Worm (Caenorhabditis elegans) whole organism, L4 larva: ENCODE measurements around the gene ceh-1.

Source experiments
- F44E2.7 ChIP-seq: fragments of 200-800 bp; sonication (Bioruptor generic); IDR thresholded peaks from 2 replicates; pipeline ENCODE4 v2.1.2; 2022; ENCODE audit warnings: missing genetic modification characterization, missing compliant biosample characterization
- R02D3.7 ChIP-seq: fragments of 150-350 bp; sonication (generic microtip); optimal IDR thresholded peaks from 3 replicates; lab custom pipeline; 2014; ENCODE audit warnings: missing biosample characterization, missing genetic modification characterization
- T20F7.1 ChIP-seq: fragments of 200-800 bp; sonication (Bioruptor generic); optimal IDR thresholded peaks from 2 replicates; lab custom pipeline; 2018; ENCODE audit warnings: mild to moderate bottlenecking, missing genetic modification characterization, missing compliant biosample characterization
- T26A8.4 ChIP-seq: fragments of 200-800 bp; sonication (Bioruptor generic); IDR thresholded peaks from 2 replicates; pipeline ENCODE4 v1.3.6; 2022; ENCODE audit warnings: missing genetic modification characterization, missing compliant biosample characterization
- ZK337.2 ChIP-seq: fragments of 200-800 bp; sonication (Bioruptor generic); IDR thresholded peaks from 2 replicates; pipeline ENCODE4 v1.3.6; 2022; ENCODE audit warnings: missing genetic modification reagents, missing genetic modification characterization, missing compliant biosample characterization
- ZK546.5 ChIP-seq, 2 experiments: sonication (generic microtip); optimal IDR thresholded peaks; 2 replicates each; lab custom pipeline; 2017; ENCODE audit warnings: missing biosample characterization in 2 of 2, missing genetic modification characterization in 2 of 2
- aha-1 ChIP-seq: fragments of 150-350 bp; peaks from one replicate; lab custom pipeline; 2014; ENCODE audit warnings: missing biosample characterization, missing genetic modification characterization
- attf-4 ChIP-seq: sonication (generic microtip); optimal IDR thresholded peaks from 3 replicates; lab custom pipeline; 2017; ENCODE audit warnings: missing biosample characterization, missing genetic modification characterization
- ceh-28 ChIP-seq: fragments of 150-350 bp; optimal IDR thresholded peaks from 2 replicates; lab custom pipeline; 2014; ENCODE audit warnings: missing biosample characterization, missing genetic modification reagents, missing genetic modification characterization
- ceh-62 ChIP-seq: sonication (generic microtip); optimal IDR thresholded peaks from 2 replicates; lab custom pipeline; 2017; ENCODE audit warnings: missing biosample characterization, missing genetic modification characterization
- ceh-82 ChIP-seq: sonication (generic microtip); optimal IDR thresholded peaks from 2 replicates; lab custom pipeline; 2017; ENCODE audit warnings: missing biosample characterization, missing genetic modification characterization
- daf-16 ChIP-seq, 3 experiments: sonication (generic microtip); optimal IDR thresholded peaks; 2 replicates each; lab custom pipeline; 2016 to 2017; ENCODE audit warnings: missing genetic modification characterization in 3 of 3, missing genetic modification reagents in 3 of 3, mild to moderate bottlenecking in 2 of 3, missing compliant biosample characterization in 2 of 3, missing biosample characterization in 1 of 3, moderate library complexity in 1 of 3
- daf-19 ChIP-seq: fragments of 200-800 bp; sonication (Bioruptor generic); conservative IDR thresholded peaks from 2 replicates; pipeline ENCODE4 v1.3.6; 2022; ENCODE audit warnings: missing genetic modification characterization, missing compliant biosample characterization
- dmd-6 ChIP-seq: fragments of 200-800 bp; sonication (Bioruptor generic); IDR thresholded peaks from 2 replicates; pipeline ENCODE4 v1.3.6; 2022; ENCODE audit warnings: missing genetic modification reagents, missing genetic modification characterization, missing compliant biosample characterization
- dmd-8 ChIP-seq: fragments of 200-800 bp; sonication (Bioruptor generic); IDR thresholded peaks from 2 replicates; pipeline ENCODE4 v1.3.6; 2022; ENCODE audit warnings: missing genetic modification characterization, missing compliant biosample characterization
- dve-1 ChIP-seq: sonication (generic microtip); optimal IDR thresholded peaks from 2 replicates; lab custom pipeline; 2017; ENCODE audit warnings: antibody characterized with exemption, mild to moderate bottlenecking, missing genetic modification characterization, missing compliant biosample characterization; ENCODE audit not compliant: insufficient read depth
- hif-1 ChIP-seq, 2 experiments: sonication (generic microtip); optimal IDR thresholded peaks; 2 replicates each; lab custom pipeline; 2016 to 2017; ENCODE audit warnings: missing compliant biosample characterization in 2 of 2, missing genetic modification characterization in 2 of 2, missing genetic modification reagents in 2 of 2, missing genotype in 2 of 2, mild to moderate bottlenecking in 1 of 2
- hlh-11 ChIP-seq: fragments of 200-800 bp; sonication (Bioruptor generic); optimal IDR thresholded peaks from 2 replicates; lab custom pipeline; 2018; ENCODE audit warnings: mild to moderate bottlenecking, missing genetic modification characterization, missing compliant biosample characterization
- hlh-30 ChIP-seq: sonication (generic microtip); optimal IDR thresholded peaks from 2 replicates; lab custom pipeline; 2017; ENCODE audit warnings: antibody characterized with exemption, mild to moderate bottlenecking, missing genetic modification characterization, missing compliant biosample characterization; ENCODE audit not compliant: insufficient read depth
- hmg-1.1 ChIP-seq: fragments of 200-800 bp; sonication (Bioruptor generic); IDR thresholded peaks from 2 replicates; pipeline ENCODE4 v1.3.6; 2022; ENCODE audit warnings: missing genetic modification reagents, missing genetic modification characterization, missing compliant biosample characterization
- jun-1 ChIP-seq: fragments of 150-350 bp; optimal IDR thresholded peaks from 2 replicates; lab custom pipeline; 2014; ENCODE audit warnings: missing biosample characterization, missing genetic modification reagents, missing genetic modification characterization
- lin-13 ChIP-seq: fragments of 150-350 bp; optimal IDR thresholded peaks from 2 replicates; lab custom pipeline; 2014; ENCODE audit warnings: missing biosample characterization, missing genetic modification reagents, missing genetic modification characterization
- lin-38 ChIP-seq: fragments of 200-800 bp; sonication (Bioruptor generic); IDR thresholded peaks from 2 replicates; pipeline ENCODE4 v1.3.6; 2022; ENCODE audit warnings: missing genetic modification reagents, missing genetic modification characterization, missing compliant biosample characterization
- madf-9 ChIP-seq: fragments of 200-800 bp; sonication (Bioruptor generic); conservative IDR thresholded peaks from 2 replicates; pipeline ENCODE4 v1.3.6; 2022; ENCODE audit warnings: missing genetic modification reagents, missing genetic modification characterization, missing compliant biosample characterization
- mep-1 ChIP-seq: fragments of 150-350 bp; sonication (generic microtip); optimal IDR thresholded peaks from 3 replicates; lab custom pipeline; 2014; ENCODE audit warnings: missing biosample characterization, missing genetic modification characterization
- mxl-3 ChIP-seq: fragments of 200-800 bp; sonication (Bioruptor generic); optimal IDR thresholded peaks from 2 replicates; lab custom pipeline; 2018; ENCODE audit warnings: mild to moderate bottlenecking, missing genetic modification characterization, missing compliant biosample characterization
- nhr-10 ChIP-seq: fragments of 150-350 bp; optimal IDR thresholded peaks from 2 replicates; lab custom pipeline; 2014; ENCODE audit warnings: missing biosample characterization, missing genetic modification characterization
- nhr-25 ChIP-seq: sonication (generic microtip); optimal IDR thresholded peaks from 2 replicates; lab custom pipeline; 2017; ENCODE audit warnings: missing genetic modification characterization, mild to moderate bottlenecking, missing compliant biosample characterization, antibody characterized with exemption, moderate library complexity, borderline replicate concordance; ENCODE audit not compliant: insufficient read depth
- nhr-28 ChIP-seq: fragments of 150-350 bp; optimal IDR thresholded peaks from 2 replicates; lab custom pipeline; 2014; ENCODE audit warnings: missing biosample characterization, missing genetic modification characterization
- nhr-77 ChIP-seq: fragments of 150-350 bp; optimal IDR thresholded peaks from 2 replicates; lab custom pipeline; 2014; ENCODE audit warnings: missing biosample characterization, missing genetic modification characterization
- php-3 ChIP-seq: fragments of 200-800 bp; sonication (Bioruptor generic); IDR thresholded peaks from 2 replicates; pipeline ENCODE4 v1.3.6; 2022; ENCODE audit warnings: missing genetic modification reagents, missing genetic modification characterization, missing compliant biosample characterization
- pqm-1 ChIP-seq: sonication (generic microtip); optimal IDR thresholded peaks from 2 replicates; lab custom pipeline; 2017; ENCODE audit warnings: missing biosample characterization, missing genetic modification characterization
- rbr-2 ChIP-seq: sonication (generic microtip); optimal IDR thresholded peaks from 2 replicates; lab custom pipeline; 2016; ENCODE audit warnings: missing genotype, missing genetic modification characterization, missing compliant biosample characterization
- skn-1 ChIP-seq: fragments of 150-350 bp; optimal IDR thresholded peaks from 2 replicates; lab custom pipeline; 2014; ENCODE audit warnings: missing biosample characterization, missing genetic modification characterization
- spr-3 ChIP-seq: fragments of 200-800 bp; sonication (Bioruptor generic); optimal IDR thresholded peaks from 2 replicates; lab custom pipeline; 2018; ENCODE audit warnings: mild to moderate bottlenecking, missing genetic modification characterization, missing compliant biosample characterization
- tag-97 ChIP-seq: fragments of 200-800 bp; sonication (Bioruptor generic); IDR thresholded peaks from 2 replicates; pipeline ENCODE4 v1.3.6; 2022; ENCODE audit warnings: missing genetic modification characterization, missing compliant biosample characterization
- tra-1 ChIP-seq: fragments of 200-800 bp; sonication (Bioruptor generic); IDR thresholded peaks from 2 replicates; pipeline ENCODE4 v1.3.6; 2022; ENCODE audit warnings: missing genetic modification reagents, missing genetic modification characterization, missing compliant biosample characterization
- unc-62 ChIP-seq, 3 experiments: fragments of 150-350 bp in 1 of 3; sonication (generic microtip); optimal IDR thresholded peaks in 2 of 3; peaks in 1 of 3; 1 replicate in 1 of 3; 2 replicates in 2 of 3; lab custom pipeline; 2014 to 2017; ENCODE audit warnings: missing biosample characterization in 3 of 3, missing genetic modification characterization in 3 of 3, missing genetic modification reagents in 3 of 3, missing genotype in 1 of 3
- vab-7 ChIP-seq: fragments of 200-800 bp; sonication (Bioruptor generic); IDR thresholded peaks from 2 replicates; pipeline ENCODE4 v1.3.6; 2022; ENCODE audit warnings: missing genetic modification reagents, missing genetic modification characterization, missing compliant biosample characterization
- zfp-3 ChIP-seq: fragments of 200-800 bp; sonication (Bioruptor generic); conservative IDR thresholded peaks from 2 replicates; pipeline ENCODE4 v1.3.6; 2022; ENCODE audit warnings: missing genetic modification reagents, missing genetic modification characterization, missing compliant biosample characterization
- zip-2 ChIP-seq: fragments of 150-350 bp; optimal IDR thresholded peaks from 2 replicates; lab custom pipeline; 2014; ENCODE audit warnings: missing biosample characterization, missing genetic modification characterization
- ztf-11 ChIP-seq: fragments of 150-350 bp; optimal IDR thresholded peaks from 2 replicates; lab custom pipeline; 2014; ENCODE audit warnings: missing biosample characterization, missing genetic modification characterization

The ceh-1 gene

DNA sequence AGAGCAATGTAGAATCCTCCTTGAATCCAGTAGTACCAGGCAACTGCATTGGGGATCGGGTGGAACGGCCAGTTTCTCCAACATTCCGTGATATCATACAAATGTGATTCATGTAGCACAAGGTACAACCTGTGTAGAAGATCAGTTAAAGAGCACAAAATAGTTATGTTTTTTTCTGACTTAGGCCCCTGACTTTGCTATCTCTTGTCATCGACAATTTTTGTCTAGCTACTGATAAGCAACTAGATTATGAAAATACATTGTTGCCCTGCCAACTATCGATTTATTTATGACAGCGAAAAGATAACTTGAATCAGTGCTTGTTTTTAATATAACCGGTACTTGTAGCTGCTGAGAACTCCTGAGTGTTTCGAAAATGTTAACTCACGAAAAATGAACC is 44.3 kb upstream of the ceh-1 start (continued):
- TF ChIP-seq ZK337.2 (GFP tag; lab: Robert Waterston, UW), result no peak
- TF ChIP-seq ZK546.5 (tag; optimal IDR thresholded peaks at IDR 0.05; lab: Kevin White, UChicago), result no peak
- TF ChIP-seq jun-1, result no peak
- no peak for TF ChIP-seq vab-7
- no peak for TF ChIP-seq zfp-3 (GFP tag; lab: Robert Waterston, UW)
- TF ChIP-seq lin-38 (GFP tag; lab: Robert Waterston, UW), result no peak
- peak; percentile 79 for TF ChIP-seq dve-1 (tag; lab: Kevin White, UChicago)
- TF ChIP-seq zip-2 (tag; lab: Kevin White, UChicago), result no peak
- TF ChIP-seq hlh-30 (tag; lab: Kevin White, UChicago), result peak; percentile 3
- TF ChIP-seq mep-1 (tag; lab: Kevin White, UChicago), result no peak
- TF ChIP-seq nhr-77 (tag; lab: Kevin White, UChicago), result peak; percentile 39
- TF ChIP-seq attf-4 (tag; lab: Kevin White, UChicago), result no peak
- 0 out of 2 replicates have a peak, but pooled peaks have one; percentile 37 for TF ChIP-seq php-3 (GFP tag; lab: Robert Waterston, UW)
- peak; percentile 67 for TF ChIP-seq pqm-1 (tag; lab: Kevin White, UChicago)
- no peak for TF ChIP-seq hif-1 (tag; optimal IDR thresholded peaks at IDR 0.05; lab: Kevin White, UChicago)
- no peak for TF ChIP-seq rbr-2
- TF ChIP-seq nhr-28 (tag; lab: Kevin White, UChicago), result peak; percentile 71
- TF ChIP-seq lin-13 (GFP tag; lab: Kevin White, UChicago), result no peak
- no peak for TF ChIP-seq tag-97
- no peak for TF ChIP-seq T26A8.4 (GFP tag; lab: Robert Waterston, UW)
- TF ChIP-seq daf-16 (GFP tag; optimal IDR thresholded peaks at IDR 0.05; lab: Kevin White, UChicago), result no peak
- peak; percentile 89 for TF ChIP-seq daf-16 (tag; optimal IDR thresholded peaks at IDR 0.05; lab: Kevin White, UChicago)
- no peak for TF ChIP-seq ceh-82 (tag; lab: Kevin White, UChicago)
- no peak for TF ChIP-seq F44E2.7
- peak; percentile 80 for TF ChIP-seq hlh-11 (tag; lab: Kevin White, UChicago)
- TF ChIP-seq tra-1 (GFP tag; lab: Robert Waterston, UW), result 0 out of 2 replicates have a peak, but pooled peaks have one; percentile 44

DNA sequence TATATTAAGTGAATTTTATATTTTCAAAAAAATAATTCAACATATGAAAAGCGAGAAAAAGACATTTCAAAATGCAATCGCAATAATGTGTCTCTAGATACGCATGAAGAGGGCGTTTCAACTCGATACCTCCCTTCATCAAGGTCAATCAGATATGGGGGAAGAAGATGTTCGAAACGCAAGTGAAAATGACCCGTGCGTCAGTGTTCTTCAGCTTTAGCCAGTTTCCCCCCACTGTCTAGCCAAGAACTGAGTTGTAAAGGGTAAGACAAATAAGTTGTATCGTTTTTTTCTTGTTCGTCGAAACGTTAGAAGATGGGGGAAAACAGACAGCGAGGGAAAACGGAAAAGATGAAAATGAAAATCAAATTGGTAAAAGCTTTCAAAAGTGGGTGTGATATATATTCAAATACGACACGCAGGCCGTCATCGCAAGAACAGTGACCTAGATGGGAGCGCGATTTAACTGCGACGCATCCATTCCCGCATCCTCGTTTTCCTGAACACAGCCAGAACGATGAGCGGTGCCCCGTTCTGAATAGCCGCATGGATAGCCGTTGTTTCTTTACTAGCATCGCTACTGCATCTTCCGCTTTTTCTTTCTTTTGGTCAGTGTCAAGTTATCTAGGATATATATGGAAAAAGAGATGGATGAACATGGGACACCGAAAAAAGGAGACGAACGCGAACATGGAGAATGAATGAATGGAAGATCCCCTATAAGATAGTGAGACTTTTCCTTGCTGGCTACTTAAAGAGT is 40.8 kb upstream of the ceh-1 start:
- TF ChIP-seq mxl-3 (GFP tag; lab: Kevin White, UChicago), result no peak
- no peak for TF ChIP-seq ceh-28 (tag; lab: Kevin White, UChicago)
- no peak for TF ChIP-seq ztf-11 (tag; lab: Kevin White, UChicago)
- TF ChIP-seq nhr-25 (tag; lab: Kevin White, UChicago), result no peak
- no peak for TF ChIP-seq nhr-77 (tag; lab: Kevin White, UChicago)
- TF ChIP-seq spr-3 (GFP tag; lab: Kevin White, UChicago), result no peak
- TF ChIP-seq, all 104 proteins: peak for 0

DNA sequence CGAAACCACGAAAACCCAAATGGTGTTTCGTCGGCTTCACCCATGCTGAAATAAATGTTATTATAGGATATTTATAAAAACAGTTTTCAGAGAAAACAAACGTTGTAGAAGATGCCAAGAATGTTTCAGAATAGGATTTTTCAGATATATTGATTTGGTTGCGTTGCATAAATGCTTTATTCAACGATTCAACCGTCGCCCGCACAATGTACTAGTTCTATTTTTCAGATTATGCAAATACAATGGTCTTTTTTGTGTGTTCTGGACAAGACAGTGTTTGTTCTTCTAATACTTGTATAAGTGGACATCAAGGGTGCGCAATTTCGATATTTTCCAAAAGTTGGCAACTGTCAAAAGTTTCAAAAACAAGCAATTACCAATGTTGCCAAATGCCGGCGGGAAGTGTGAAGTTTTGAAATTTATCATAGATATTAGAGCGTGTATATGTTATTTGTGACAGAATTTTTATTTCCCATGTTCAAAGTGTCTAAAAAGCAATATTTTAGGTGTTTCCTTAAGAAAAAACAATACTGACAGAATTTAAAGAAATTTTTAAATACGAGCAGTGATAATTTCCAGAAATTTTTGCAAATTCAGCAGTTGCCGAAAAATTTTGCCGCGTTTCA is 37.3 kb upstream of the ceh-1 start, which contains the start of gene K02G10.5:
K02G10.5 (minus strand) TSS at position 51 of the 626 bp plus-strand sequence.
- TF ChIP-seq R02D3.7 (no peak), T20F7.1 (GFP tag; lab: Kevin White, UChicago) (no peak), ceh-62 (tag; lab: Kevin White, UChicago) (no peak), dmd-8 (GFP tag; lab: Robert Waterston, UW) (no peak), hmg-1.1 (no peak), hlh-11 (tag; lab: Kevin White, UChicago) (no peak), aha-1 (tag; lab: Kevin White, UChicago) (peak; percentile 62), nhr-10 (tag; lab: Kevin White, UChicago) (no peak), unc-62 (GFP tag; optimal IDR thresholded peaks at IDR 0.05 in 1 of 2; lab: Kevin White, UChicago) (peak in 1 of 2 experiments; percentile 79), unc-62 (tag; optimal IDR thresholded peaks at IDR 0.05; lab: Kevin White, UChicago) (no peak), daf-19 (GFP tag; lab: Robert Waterston, UW) (no peak), dmd-6 (GFP tag; lab: Robert Waterston, UW) (no peak), skn-1 (tag; lab: Kevin White, UChicago) (no peak), madf-9 (GFP tag; lab: Robert Waterston, UW) (no peak)
